Fruit fly (Drosophila melanogaster) whole organism: ENCODE measurements around the gene Taf1.

Experiments used
- CG8478 ChIP-seq: fragments of >200 bp; optimal IDR thresholded peaks from 2 replicates; lab custom pipeline; 2018; ENCODE audit warnings: inconsistent platforms
- Dll ChIP-seq: fragments of >200 bp; optimal IDR thresholded peaks from 2 replicates; lab custom pipeline; 2017
- EcR ChIP-seq, 2 experiments: fragments of >200 bp; optimal IDR thresholded peaks; 2 replicates each; lab custom pipeline; 2017; ENCODE audit warnings: missing biosample characterization in 2 of 2, missing genetic modification characterization in 2 of 2, missing genetic modification reagents in 2 of 2
- pan ChIP-seq: fragments of >200 bp; optimal IDR thresholded peaks from 2 replicates; lab custom pipeline; 2017
- psq ChIP-seq: fragments of >200 bp; optimal IDR thresholded peaks from 2 replicates; lab custom pipeline; 2017
- usp ChIP-seq: fragments of >200 bp; optimal IDR thresholded peaks from 2 replicates; lab custom pipeline; 2017; ENCODE audit warnings: missing biosample characterization, missing genetic modification characterization, mixed read lengths

The Taf1 gene

DNA sequence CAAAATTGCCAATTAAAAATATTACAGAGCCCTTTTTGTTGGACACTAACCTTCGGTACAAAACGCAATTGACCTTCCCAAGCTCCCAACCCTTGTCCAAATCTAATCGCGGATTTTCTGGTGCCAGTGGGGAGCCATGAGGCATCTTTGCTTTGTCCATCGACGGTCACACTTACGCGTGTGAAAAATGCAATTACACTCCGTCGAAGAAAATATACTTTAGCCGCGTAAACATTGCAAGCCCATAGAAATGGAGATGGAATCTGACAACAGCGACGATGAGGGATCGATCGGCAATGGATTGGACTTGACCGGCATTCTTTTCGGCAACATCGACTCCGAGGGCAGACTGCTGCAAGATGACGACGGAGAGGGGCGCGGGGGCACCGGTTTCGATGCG, at the start of gene Taf1:
Gene Taf1 (plus strand): TSS at position 150 of the 400 bp plus-strand sequence.
- TF ChIP-seq usp (no peak), psq (no peak), CG8478 (lab: Kevin White, UChicago) (no peak), pan (lab: Kevin White, UChicago) (no peak), EcR (GFP tag; optimal IDR thresholded peaks at IDR 0.05; lab: Kevin White, UChicago) (no peak), Dll (lab: Kevin White, UChicago) (no peak)

DNA sequence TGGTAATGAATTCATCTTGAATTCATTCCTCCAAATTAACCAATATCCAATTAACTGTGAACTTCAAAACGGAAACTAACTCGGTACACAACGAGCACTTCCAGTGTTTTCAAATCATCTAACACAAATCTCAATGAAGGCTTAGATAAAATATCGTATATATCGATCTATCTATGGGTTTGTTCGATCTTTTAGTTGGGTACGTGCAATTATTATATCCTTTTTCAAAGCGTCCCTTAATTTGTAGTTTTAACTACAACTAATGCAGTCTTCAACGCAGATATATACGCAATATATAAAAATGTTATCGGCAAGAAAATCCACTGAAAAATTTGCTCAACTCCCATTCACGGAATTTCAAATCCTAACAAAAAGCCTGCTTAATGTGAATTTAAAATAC, 48.8 kb upstream of the Taf1 start, which contains the start of gene CG1138:
Gene CG1138 (minus strand): TSS at position 101 of the 400 bp plus-strand sequence.
- TF ChIP-seq Dll (lab: Kevin White, UChicago): no peak
- TF ChIP-seq psq: no peak
- no peak for TF ChIP-seq pan (lab: Kevin White, UChicago)
- no peak for TF ChIP-seq EcR (GFP tag; optimal IDR thresholded peaks at IDR 0.05; lab: Kevin White, UChicago)
- TF ChIP-seq usp: no peak
- TF ChIP-seq CG8478 (lab: Kevin White, UChicago): no peak

DNA sequence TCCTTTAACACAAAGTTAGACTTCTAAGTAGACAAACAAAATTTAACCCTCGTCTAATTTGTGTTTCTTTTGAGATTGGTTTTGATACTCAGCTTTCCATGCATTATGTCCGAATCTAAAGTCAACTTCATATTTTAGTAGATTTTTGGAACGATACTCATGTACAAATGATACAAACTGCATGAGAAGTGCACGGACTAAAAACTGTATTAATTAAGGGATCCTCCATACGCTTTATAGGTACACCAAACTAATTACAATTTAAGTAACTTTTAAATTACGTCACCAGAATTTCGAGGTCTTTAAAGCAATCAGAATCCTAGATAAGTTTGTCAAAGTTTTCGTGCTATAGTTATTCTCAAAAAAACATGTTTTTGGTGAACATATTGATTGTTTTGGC, 45.7 kb upstream of the Taf1 start, which contains the start of gene CG31482:
Gene CG31482 (plus strand): TSS at position 301 of the 400 bp plus-strand sequence.
- TF ChIP-seq CG8478 (lab: Kevin White, UChicago): no peak
- no peak for TF ChIP-seq psq
- TF ChIP-seq Dll (lab: Kevin White, UChicago): no peak
- TF ChIP-seq EcR (GFP tag; optimal IDR thresholded peaks at IDR 0.05; lab: Kevin White, UChicago): no peak

DNA sequence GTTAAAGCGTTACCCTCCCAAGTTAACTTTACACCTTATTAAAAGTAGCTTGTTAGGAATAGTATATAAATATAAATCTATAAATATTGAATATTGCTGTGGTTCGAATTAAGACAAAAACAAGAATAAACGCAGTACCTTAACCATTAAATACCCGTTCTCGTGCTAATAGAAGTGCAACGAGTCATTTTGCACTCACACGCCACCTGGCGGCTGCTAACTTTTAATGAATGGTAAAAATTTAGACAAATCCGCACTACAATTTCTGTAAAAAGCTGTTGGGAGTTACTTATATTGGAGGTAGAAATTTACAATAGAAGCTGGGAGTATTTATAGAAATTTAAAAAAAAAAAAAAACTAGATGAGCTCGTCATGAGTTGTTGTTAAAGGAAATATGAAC, 41.5 kb upstream of the Taf1 start:
- no peak for TF ChIP-seq usp
- TF ChIP-seq CG8478 (lab: Kevin White, UChicago): no peak

DNA sequence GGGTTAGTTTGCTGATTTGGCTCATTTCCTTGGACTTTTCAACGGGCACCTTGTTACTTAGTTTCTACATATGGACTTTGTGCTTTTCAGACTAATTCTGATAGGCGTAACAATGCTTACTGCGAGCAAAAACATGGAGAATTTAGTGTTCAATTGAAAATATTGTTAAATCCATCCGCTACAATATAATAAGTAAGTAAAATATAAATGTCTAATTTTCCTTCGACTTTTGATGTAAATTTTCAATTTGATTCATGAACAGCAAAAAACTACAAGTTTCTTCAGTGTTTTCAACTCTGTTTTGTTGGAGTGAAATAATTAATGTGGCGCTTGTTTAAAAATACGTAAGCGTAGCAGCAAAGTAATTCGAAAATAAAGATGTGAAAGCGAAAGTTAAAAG, 37.9 kb upstream of the Taf1 start, which contains the start of gene glob2:
Gene glob2 (minus strand): TSS at position 101 of the 400 bp plus-strand sequence.
- TF ChIP-seq EcR (GFP tag; optimal IDR thresholded peaks at IDR 0.05; lab: Kevin White, UChicago) (no peak), Dll (lab: Kevin White, UChicago) (no peak), pan (lab: Kevin White, UChicago) (no peak), CG8478 (lab: Kevin White, UChicago) (no peak), psq (no peak), usp (no peak)

DNA sequence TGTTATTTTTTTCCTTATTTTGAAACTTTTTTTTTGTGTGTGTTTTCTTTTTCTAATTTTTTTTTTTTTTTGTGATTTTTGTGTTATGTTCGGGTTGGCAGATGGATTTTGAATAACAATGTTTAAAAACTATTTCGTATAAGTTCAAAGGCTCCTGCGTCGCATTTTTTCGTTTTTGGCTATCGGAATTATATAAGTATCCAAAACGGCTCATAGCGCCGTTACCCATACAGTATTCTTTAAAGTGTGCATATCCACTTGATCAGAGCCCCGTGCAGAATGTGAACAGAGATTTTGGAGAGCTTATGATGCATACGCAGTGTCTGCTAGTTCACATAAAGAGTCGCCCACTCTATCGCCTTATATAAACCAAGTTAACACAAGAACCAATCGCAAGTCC, 18.9 kb upstream of the Taf1 start, which contains the start of gene sowi:
Gene sowi (minus strand): TSS at position 101 of the 400 bp plus-strand sequence.
- TF ChIP-seq EcR (GFP tag; optimal IDR thresholded peaks at IDR 0.05; lab: Kevin White, UChicago): no peak
- TF ChIP-seq CG8478 (lab: Kevin White, UChicago): no peak
- TF ChIP-seq Dll (lab: Kevin White, UChicago): no peak
- no peak for TF ChIP-seq psq
- TF ChIP-seq usp: no peak
- TF ChIP-seq pan (lab: Kevin White, UChicago): no peak

DNA sequence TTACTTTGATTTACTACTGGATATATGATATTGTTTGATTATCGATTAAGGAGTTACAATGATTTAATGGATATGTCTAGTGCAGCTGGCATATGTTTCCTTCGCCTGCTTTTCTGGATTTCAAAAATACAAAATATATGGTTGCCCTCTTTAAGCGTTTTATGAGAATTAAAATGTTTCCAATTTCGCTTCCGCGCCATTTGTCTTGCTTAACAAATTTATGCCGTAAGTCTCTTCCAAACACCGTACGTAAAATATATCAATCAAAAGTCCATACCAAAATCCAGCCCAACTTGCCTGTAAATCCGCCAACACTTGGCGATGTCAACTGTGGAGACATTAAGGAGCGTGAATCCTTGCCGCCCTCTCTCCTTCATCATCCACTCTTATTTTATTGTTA, 17.5 kb upstream of the Taf1 start, which contains the start of gene CG15177:
Gene CG15177 (minus strand): TSS at position 101 of the 400 bp plus-strand sequence.
- TF ChIP-seq Dll (lab: Kevin White, UChicago): no peak
- no peak for TF ChIP-seq CG8478 (lab: Kevin White, UChicago)
- no peak for TF ChIP-seq usp
- no peak for TF ChIP-seq EcR (GFP tag; optimal IDR thresholded peaks at IDR 0.05; lab: Kevin White, UChicago)
- no peak for TF ChIP-seq pan (lab: Kevin White, UChicago)
- TF ChIP-seq psq: no peak

DNA sequence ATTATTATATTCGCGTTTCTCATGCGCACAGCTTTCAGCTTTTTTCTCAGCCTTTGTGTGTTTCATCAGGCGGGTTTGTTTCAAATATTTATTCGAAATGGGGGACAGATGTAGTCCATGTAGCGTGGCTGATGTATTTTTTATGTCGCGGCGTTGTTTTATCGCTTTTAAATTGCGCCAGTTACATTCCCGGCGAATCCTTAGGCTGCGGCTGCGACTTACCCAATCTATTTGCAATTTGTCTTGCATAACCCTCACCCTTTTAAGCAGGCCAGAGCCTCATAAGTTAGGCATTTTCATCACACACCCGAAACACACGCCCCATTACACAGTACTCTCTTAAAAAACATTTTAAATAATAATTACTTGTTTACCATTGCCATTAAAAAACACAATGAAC, 16.8 kb upstream of the Taf1 start, which contains the start of gene sunz:
Gene sunz (plus strand): TSS at position 301 of the 400 bp plus-strand sequence.
- no peak for TF ChIP-seq EcR (GFP tag; optimal IDR thresholded peaks at IDR 0.05; lab: Kevin White, UChicago)
- no peak for TF ChIP-seq pan (lab: Kevin White, UChicago)
- TF ChIP-seq CG8478 (lab: Kevin White, UChicago): no peak
- TF ChIP-seq usp: no peak
- no peak for TF ChIP-seq psq
- no peak for TF ChIP-seq Dll (lab: Kevin White, UChicago)

DNA sequence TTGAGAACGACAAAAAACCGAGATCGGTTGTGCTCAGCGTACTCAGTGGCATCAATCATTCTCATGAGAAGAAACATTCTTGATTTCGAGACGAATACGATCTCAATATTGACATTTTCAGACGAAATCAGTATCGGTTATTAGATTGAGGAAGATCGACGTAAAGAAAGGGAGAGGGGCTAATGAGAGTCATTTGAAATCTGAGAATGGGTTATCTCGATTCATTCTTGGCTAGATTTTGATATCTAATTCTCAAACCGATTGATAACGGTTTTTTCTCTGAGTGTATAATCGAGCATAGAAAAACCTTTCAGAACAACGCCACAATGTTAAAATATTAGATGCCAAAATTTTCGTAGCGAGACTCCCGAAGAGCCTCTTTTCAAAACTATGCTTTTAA, 5.8 kb upstream of the Taf1 start, which contains the start of gene CG31286:
Gene CG31286 (plus strand): TSS at position 301 of the 400 bp plus-strand sequence.
- TF ChIP-seq psq: no peak
- TF ChIP-seq usp: no peak
- TF ChIP-seq EcR (GFP tag; optimal IDR thresholded peaks at IDR 0.05; lab: Kevin White, UChicago): no peak
- no peak for TF ChIP-seq Dll (lab: Kevin White, UChicago)

DNA sequence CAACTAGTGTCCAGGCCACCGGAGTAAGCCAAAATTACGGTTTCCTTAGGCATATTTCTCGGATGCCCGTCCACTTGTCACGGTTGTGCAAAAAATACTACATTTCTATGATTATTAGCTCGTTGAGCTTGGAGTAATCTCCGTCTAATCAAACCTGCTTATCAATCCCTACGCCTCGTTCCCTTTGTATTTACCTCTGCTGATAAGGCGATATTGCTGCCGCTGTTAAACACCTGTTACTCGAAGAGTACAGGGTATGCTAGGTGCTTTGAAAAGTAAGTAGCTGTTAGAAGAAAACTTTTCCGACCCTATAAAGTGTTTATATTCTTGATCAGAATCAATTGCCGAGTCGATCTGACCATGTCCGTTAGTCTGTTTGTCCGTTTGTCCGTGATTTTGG, 2.4 kb upstream of the Taf1 start, which contains the start of gene Ass:
Gene Ass (minus strand): TSS at position 101 of the 400 bp plus-strand sequence.
- no peak for TF ChIP-seq EcR (GFP tag; optimal IDR thresholded peaks at IDR 0.05; lab: Kevin White, UChicago)
- no peak for TF ChIP-seq CG8478 (lab: Kevin White, UChicago)
- TF ChIP-seq usp: no peak
- TF ChIP-seq Dll (lab: Kevin White, UChicago): no peak

DNA sequence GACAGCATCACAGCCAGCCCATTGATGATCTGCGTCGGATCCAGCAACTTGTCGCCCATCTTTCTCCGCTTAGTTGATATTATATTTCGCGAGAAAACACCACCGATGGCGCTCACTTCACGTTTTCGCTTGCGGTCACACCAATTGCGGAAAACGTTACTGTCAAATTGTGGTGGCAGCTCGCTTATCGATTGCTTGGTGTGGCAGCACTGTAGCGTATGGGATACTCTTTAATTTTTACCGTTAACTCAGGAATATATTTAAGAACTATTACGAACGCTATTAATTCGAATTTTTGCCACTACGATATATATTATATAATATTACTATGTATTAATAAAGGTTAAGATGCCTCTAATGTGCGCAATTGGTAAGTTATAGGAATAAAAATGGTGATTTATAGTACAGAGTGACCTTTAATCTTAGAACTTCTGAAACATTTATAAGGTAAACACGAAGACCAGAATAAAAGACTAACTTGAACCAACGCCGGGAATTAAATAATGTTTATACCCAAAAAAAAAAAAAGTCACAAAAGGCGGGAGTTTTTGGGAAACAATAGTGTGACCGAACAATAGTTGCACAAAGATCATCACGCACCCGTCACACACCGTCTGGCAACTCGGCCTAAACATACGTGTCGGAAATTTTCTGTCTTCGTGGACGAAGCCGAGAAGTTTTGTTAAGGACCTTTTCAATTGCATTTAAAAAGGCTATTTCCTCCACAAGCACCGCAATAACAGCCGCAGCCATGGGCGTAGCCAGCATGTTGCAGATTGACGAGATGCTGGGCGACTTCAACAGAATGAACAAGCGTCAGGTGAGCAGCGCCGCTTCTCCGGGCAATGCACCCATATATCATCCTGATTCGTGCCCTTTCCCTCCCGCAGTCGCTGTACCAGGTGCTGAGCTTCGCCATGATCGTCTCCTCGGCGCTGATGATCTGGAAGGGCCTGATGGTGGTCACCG, 10.9 kb downstream of the Taf1 start, which contains the start of the genes CG1307 and twr:
Gene CG1307 (minus strand): TSS at position 165 of the 969 bp plus-strand sequence.
Gene twr (plus strand): TSS at position 605 of the 969 bp plus-strand sequence.
- TF ChIP-seq usp (no peak), Dll (lab: Kevin White, UChicago) (no peak), CG8478 (lab: Kevin White, UChicago) (no peak), pan (lab: Kevin White, UChicago) (no peak), psq (no peak), EcR (GFP tag; optimal IDR thresholded peaks at IDR 0.05; lab: Kevin White, UChicago) (no peak)

DNA sequence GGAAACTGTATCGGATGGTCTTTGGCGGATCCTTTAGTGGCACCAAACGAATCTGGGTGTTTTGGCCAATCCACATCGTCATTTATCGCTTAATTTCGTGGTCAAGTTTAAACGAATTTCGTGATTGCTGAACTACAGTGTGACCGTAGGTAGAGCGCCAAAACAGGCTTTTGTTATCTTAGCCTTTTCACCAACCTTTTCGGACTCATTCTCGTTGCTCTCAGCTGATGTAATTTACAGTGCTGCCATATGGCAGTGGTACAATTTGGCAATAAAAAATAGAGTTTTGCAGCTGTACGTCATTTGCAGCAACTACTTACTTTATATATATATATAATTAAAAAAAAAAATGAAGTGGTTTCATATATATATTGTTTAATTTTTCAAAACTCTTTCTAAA, 13.3 kb downstream of the Taf1 start, which contains the start of gene agt:
Gene agt (minus strand): TSS at position 160 of the 400 bp plus-strand sequence.
- TF ChIP-seq CG8478 (lab: Kevin White, UChicago) (no peak), usp (no peak), psq (no peak), EcR (GFP tag; optimal IDR thresholded peaks at IDR 0.05; lab: Kevin White, UChicago) (no peak), Dll (lab: Kevin White, UChicago) (no peak), pan (lab: Kevin White, UChicago) (no peak)
